Fruit fly (Drosophila melanogaster): ENCODE data around the gene CG18622.

DNA sequence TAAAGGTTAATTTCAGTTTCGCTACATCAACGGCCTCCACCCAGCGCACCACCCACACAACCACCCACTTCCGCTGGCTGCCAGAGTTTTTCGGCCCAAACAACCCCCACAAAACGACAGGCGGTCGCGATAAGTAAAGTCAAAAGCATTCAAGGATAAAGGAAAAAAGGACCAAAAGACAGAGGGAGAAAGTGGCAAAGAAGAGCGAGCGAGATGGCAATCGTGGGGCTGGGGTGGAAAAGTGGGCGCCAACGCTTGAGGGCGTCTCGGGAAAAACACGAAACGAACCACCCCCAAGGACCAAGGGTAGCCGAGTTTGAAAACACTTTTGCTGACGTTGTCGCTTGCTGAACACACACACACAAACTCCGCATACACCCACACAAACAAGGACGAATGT lies 47.0 kb downstream of the CG18622 start:
- TF ChIP-seq CG10669 (GFP tag; optimal IDR thresholded peaks at IDR 0.05) (no peak), ss (GFP tag; optimal IDR thresholded peaks at IDR 0.05) (no peak), CG8119 (GFP tag; IDR thresholded peaks at IDR 0.05) (no peak), fd85E (GFP tag; optimal IDR thresholded peaks at IDR 0.05) (no peak), Sox102F (GFP tag; optimal IDR thresholded peaks at IDR 0.05) (no peak), salr (GFP tag; optimal IDR thresholded peaks at IDR 0.05) (no peak)

All from whole organism, prepupa.